Worm (Caenorhabditis elegans): Measurements from ENCODE around the gene irld-3.

irld-3 gene

DNA sequence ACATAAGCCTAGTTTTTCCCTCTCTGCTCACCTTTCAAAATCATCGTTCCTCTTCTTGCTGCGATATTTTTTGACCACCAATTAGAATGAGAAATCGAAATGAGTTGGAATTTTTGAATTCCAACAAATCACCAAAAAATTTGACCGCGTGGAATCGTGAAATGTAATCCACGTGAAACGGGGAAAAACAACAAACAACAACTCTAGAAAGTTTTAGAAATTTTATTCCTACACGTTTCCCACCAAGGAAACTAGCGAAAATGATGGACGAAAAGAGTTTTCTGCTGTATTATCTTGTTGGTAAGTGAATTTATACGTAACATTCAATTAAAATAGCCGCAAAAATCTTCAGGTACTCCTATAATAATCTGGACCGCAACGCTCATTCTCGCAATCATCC, at the start of gene irld-3, which contains the start of gene F02C9.1:
Gene irld-3, minus strand, starts transcription at position 101 of the 400 bp plus-strand sequence.
Gene F02C9.1, plus strand, starts transcription at position 216 of the 400 bp plus-strand sequence.
- TF ChIP-seq tbx-37 (GFP tag; conservative IDR thresholded peaks at IDR 0.05) (no peak), scrt-1 (GFP tag; IDR thresholded peaks at IDR 0.05) (no peak), F13C5.2 (tag; optimal IDR thresholded peaks at IDR 0.05) (no peak), hnd-1 (tag; optimal IDR thresholded peaks at IDR 0.05) (no peak), hmg-4 (GFP tag; optimal IDR thresholded peaks at IDR 0.05) (no peak), pes-1 (GFP tag; IDR thresholded peaks at IDR 0.05) (no peak), ceh-36 (tag; optimal IDR thresholded peaks at IDR 0.05) (no peak), ama-1 (optimal IDR thresholded peaks at IDR 0.05) (no peak), flt-1 (GFP tag; IDR thresholded peaks at IDR 0.05) (no peak)

ce11 chrV:3188043-3188442, 49.7 kb upstream of the irld-3 start, which contains the start of gene lag-2:
Gene lag-2, plus strand, starts transcription at chrV:3188343.
- TF ChIP-seq scrt-1 (GFP tag; IDR thresholded peaks at IDR 0.05) (no peak), pes-1 (GFP tag; IDR thresholded peaks at IDR 0.05) (no peak), hmbx-1 (tag; optimal IDR thresholded peaks at IDR 0.05) (no peak), ets-7 (tag; optimal IDR thresholded peaks at IDR 0.05) (no peak), flt-1 (GFP tag; IDR thresholded peaks at IDR 0.05) (no peak), F13C5.2 (tag; optimal IDR thresholded peaks at IDR 0.05) (no peak), hmg-4 (GFP tag; optimal IDR thresholded peaks at IDR 0.05) (no peak), ama-1 (optimal IDR thresholded peaks at IDR 0.05) (no peak), ceh-36 (tag; optimal IDR thresholded peaks at IDR 0.05) (no peak), sea-1 (GFP tag; conservative IDR thresholded peaks at IDR 0.05) (no peak), tra-4 (tag; optimal IDR thresholded peaks at IDR 0.05) (no peak), hnd-1 (tag; optimal IDR thresholded peaks at IDR 0.05) (no peak), tbx-11 (GFP tag; IDR thresholded peaks at IDR 0.05) (no peak), ceh-13 (GFP tag; optimal IDR thresholded peaks at IDR 0.05) (no peak), tbx-37 (GFP tag; conservative IDR thresholded peaks at IDR 0.05) (no peak), aly-1 (tag; optimal IDR thresholded peaks at IDR 0.05) (no peak), B0310.2 (tag; optimal IDR thresholded peaks at IDR 0.05) (no peak)

ce11 chrV:3185855-3186254, 47.5 kb upstream of the irld-3 start:
- TF ChIP-seq pes-1 (GFP tag; IDR thresholded peaks at IDR 0.05) (no peak), B0310.2 (tag; optimal IDR thresholded peaks at IDR 0.05) (no peak)

- no peak for TF ChIP-seq F13C5.2 (tag; optimal IDR thresholded peaks at IDR 0.05)
- no peak for TF ChIP-seq hmg-4 (GFP tag; optimal IDR thresholded peaks at IDR 0.05)
- no peak for TF ChIP-seq sea-1 (GFP tag; conservative IDR thresholded peaks at IDR 0.05)
- TF ChIP-seq ama-1 (optimal IDR thresholded peaks at IDR 0.05) = no peak
- TF ChIP-seq B0310.2 (tag; optimal IDR thresholded peaks at IDR 0.05) = no peak
- TF ChIP-seq ets-7 (tag; optimal IDR thresholded peaks at IDR 0.05) = no peak
These were observed 37.8 kb upstream of the irld-3 start, which contains the start of gene srab-8 for ce11 chrV:3176161-3176560. Gene srab-8, plus strand, starts transcription at chrV:3176461.

- TF ChIP-seq flt-1 (GFP tag; IDR thresholded peaks at IDR 0.05) (no peak), ets-7 (tag; optimal IDR thresholded peaks at IDR 0.05) (no peak), ceh-13 (GFP tag; optimal IDR thresholded peaks at IDR 0.05) (no peak), tbx-11 (GFP tag; IDR thresholded peaks at IDR 0.05) (no peak), aly-1 (tag; optimal IDR thresholded peaks at IDR 0.05) (no peak), tra-4 (tag; optimal IDR thresholded peaks at IDR 0.05) (no peak), F13C5.2 (tag; optimal IDR thresholded peaks at IDR 0.05) (no peak), hnd-1 (tag; optimal IDR thresholded peaks at IDR 0.05) (no peak), pes-1 (GFP tag; IDR thresholded peaks at IDR 0.05) (no peak), scrt-1 (GFP tag; IDR thresholded peaks at IDR 0.05) (no peak), sea-1 (GFP tag; conservative IDR thresholded peaks at IDR 0.05) (no peak), B0310.2 (tag; optimal IDR thresholded peaks at IDR 0.05) (no peak)
These were observed 33.2 kb upstream of the irld-3 start for ce11 chrV:3171625-3172024.

- TF ChIP-seq ama-1 (optimal IDR thresholded peaks at IDR 0.05) (no peak), tbx-37 (GFP tag; conservative IDR thresholded peaks at IDR 0.05) (no peak), B0310.2 (tag; optimal IDR thresholded peaks at IDR 0.05) (no peak), tra-4 (tag; optimal IDR thresholded peaks at IDR 0.05) (no peak), sea-1 (GFP tag; conservative IDR thresholded peaks at IDR 0.05) (no peak), tbx-11 (GFP tag; IDR thresholded peaks at IDR 0.05) (no peak), flt-1 (GFP tag; IDR thresholded peaks at IDR 0.05) (no peak), ets-7 (tag; optimal IDR thresholded peaks at IDR 0.05) (no peak), hnd-1 (tag; optimal IDR thresholded peaks at IDR 0.05) (no peak)
These were observed 31.4 kb upstream of the irld-3 start, which contains the start of gene srbc-6 for ce11 chrV:3169838-3170237. Gene srbc-6, plus strand, starts transcription at chrV:3170138.

DNA sequence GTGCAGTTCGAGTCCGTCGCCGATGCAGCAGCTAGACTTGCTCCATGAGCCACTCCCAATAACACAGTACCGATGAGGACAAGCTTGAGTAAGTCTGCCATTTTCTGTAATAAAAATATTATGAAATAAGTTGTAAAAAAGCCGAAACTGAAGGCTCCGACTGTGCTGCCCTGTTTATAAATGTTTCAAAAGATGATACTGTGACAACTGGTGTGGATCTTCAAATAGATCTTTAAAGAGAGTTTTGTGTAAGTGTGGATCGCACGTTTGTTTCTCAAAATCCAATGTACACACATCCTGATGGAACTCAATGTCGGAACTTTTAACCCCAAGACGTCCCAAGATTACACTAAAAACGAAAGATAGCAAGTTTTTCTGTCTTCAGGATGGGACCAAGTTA, 30.3 kb upstream of the irld-3 start, which contains the start of gene C36C5.15:
Gene C36C5.15, minus strand, starts transcription at position 101 of the 400 bp plus-strand sequence.
- TF ChIP-seq pes-1 (GFP tag; IDR thresholded peaks at IDR 0.05) = no peak

- no peak for TF ChIP-seq ets-7 (tag; optimal IDR thresholded peaks at IDR 0.05)
- TF ChIP-seq tra-4 (tag; optimal IDR thresholded peaks at IDR 0.05) = no peak
- TF ChIP-seq tbx-11 (GFP tag; IDR thresholded peaks at IDR 0.05) = no peak
- TF ChIP-seq flt-1 (GFP tag; IDR thresholded peaks at IDR 0.05) = no peak
- TF ChIP-seq hmbx-1 (tag; optimal IDR thresholded peaks at IDR 0.05) = no peak
- TF ChIP-seq hmg-4 (GFP tag; optimal IDR thresholded peaks at IDR 0.05) = no peak
- no peak for TF ChIP-seq ceh-13 (GFP tag; optimal IDR thresholded peaks at IDR 0.05)
- no peak for TF ChIP-seq ceh-36 (tag; optimal IDR thresholded peaks at IDR 0.05)
These were observed 27.9 kb upstream of the irld-3 start, which contains the start of gene C36C5.4 for ce11 chrV:3166260-3166659. Gene C36C5.4, plus strand, starts transcription at chrV:3166560.

DNA sequence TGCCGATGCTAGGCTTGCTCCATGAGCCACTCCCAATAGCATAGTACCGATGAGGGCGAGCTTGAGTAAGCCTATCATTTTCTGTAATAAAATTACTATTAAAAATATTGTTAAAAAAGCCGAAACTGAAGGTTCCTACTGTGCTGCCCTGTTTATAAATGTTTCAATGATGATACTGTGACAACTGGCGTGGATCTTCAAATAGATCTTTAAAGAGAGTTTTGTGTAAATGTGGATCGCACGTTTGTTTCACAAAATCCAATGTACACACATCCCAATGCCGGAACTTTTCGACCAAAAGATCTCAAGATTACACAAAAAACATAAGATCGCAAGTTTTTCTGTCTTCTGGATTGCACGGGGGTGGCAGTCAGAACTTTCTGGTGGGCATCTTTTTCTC, 27.1 kb upstream of the irld-3 start, which contains the start of gene C36C5.14:
Gene C36C5.14, minus strand, starts transcription at position 101 of the 400 bp plus-strand sequence.
- TF ChIP-seq ceh-36 (tag; optimal IDR thresholded peaks at IDR 0.05) (no peak), tbx-11 (GFP tag; IDR thresholded peaks at IDR 0.05) (no peak)
